Fruit fly (Drosophila melanogaster): ENCODE results near the gene CG34302.

dm6 chr3R:9779764-9780163 is 43.9 kb downstream of the CG34302 start, which contains the start of gene CG12947:
- TF ChIP-seq Myc (optimal IDR thresholded peaks at IDR 0.05) (no peak), Sin3A (optimal IDR thresholded peaks at IDR 0.05) (no peak), psq (optimal IDR thresholded peaks at IDR 0.05) (no peak), h (optimal IDR thresholded peaks at IDR 0.05) (no peak)

Data from Kc167 (cell line).